Worm (Caenorhabditis elegans): Measurements from ENCODE around the gene R05A10.3.

- TF ChIP-seq nfya-1 (tag; optimal IDR thresholded peaks at IDR 0.05; ENCODE audit: insufficient read depth) = no peak
- TF ChIP-seq mdl-1 (tag; optimal IDR thresholded peaks at IDR 0.05) = no peak
Observed at ce11 chrIV:14131770-14132169, 44.5 kb downstream of the R05A10.3 start, which contains the start of gene srz-59.

Measured in whole organism, L3 larva.